Worm (Caenorhabditis elegans) whole organism, early embryonic: ENCODE measurements around the gene sra-8.

Experiments used
- B0310.2 ChIP-seq: sonication (generic microtip); optimal IDR thresholded peaks from 2 replicates; lab custom pipeline; 2016; ENCODE audit warnings: mild to moderate bottlenecking, missing genetic modification characterization, missing compliant biosample characterization
- aly-1 ChIP-seq: sonication (generic microtip); optimal IDR thresholded peaks from 2 replicates; lab custom pipeline; 2016; ENCODE audit warnings: missing genetic modification characterization, missing compliant biosample characterization
- ama-1 ChIP-seq: fragments of 150-350 bp; optimal IDR thresholded peaks from 2 replicates; lab custom pipeline; 2014
- ceh-36 ChIP-seq: sonication (generic microtip); optimal IDR thresholded peaks from 2 replicates; lab custom pipeline; 2016; ENCODE audit warnings: missing genetic modification characterization, inconsistent platforms, missing compliant biosample characterization
- ets-7 ChIP-seq: sonication (generic microtip); optimal IDR thresholded peaks from 2 replicates; lab custom pipeline; 2016; ENCODE audit warnings: missing genotype, missing genetic modification characterization, missing compliant biosample characterization
- hmbx-1 ChIP-seq: sonication (generic microtip); optimal IDR thresholded peaks from 2 replicates; lab custom pipeline; 2016; ENCODE audit warnings: mild to moderate bottlenecking, missing genetic modification characterization, missing compliant biosample characterization
- pes-1 ChIP-seq: fragments of 200-800 bp; sonication (Bioruptor generic); IDR thresholded peaks from 2 replicates; pipeline ENCODE4 v1.3.6; 2022; ENCODE audit warnings: missing genetic modification reagents, missing genetic modification characterization, missing compliant biosample characterization
- sea-1 ChIP-seq: fragments of 200-800 bp; sonication (Bioruptor generic); conservative IDR thresholded peaks from 2 replicates; pipeline ENCODE4 v1.3.6; 2022; ENCODE audit warnings: missing genetic modification characterization, missing compliant biosample characterization
- tbx-11 ChIP-seq: fragments of 200-800 bp; sonication (Bioruptor generic); IDR thresholded peaks from 2 replicates; pipeline ENCODE4 v1.3.6; 2022; ENCODE audit warnings: missing genetic modification characterization, missing compliant biosample characterization

- TF ChIP-seq aly-1 (tag; lab: Kevin White, UChicago) (no peak), sea-1 (no peak), hmbx-1 (tag; lab: Kevin White, UChicago) (no peak), ceh-36 (tag; lab: Kevin White, UChicago) (no peak), tbx-11 (GFP tag; lab: Robert Waterston, UW) (no peak), pes-1 (GFP tag; lab: Robert Waterston, UW) (no peak), ama-1 (lab: Kevin White, UChicago) (no peak), B0310.2 (no peak), ets-7 (tag; lab: Kevin White, UChicago) (no peak)
Measured at ce11 chrII:9537429-9537828, at the start of gene sra-8.
